Fruit fly (Drosophila melanogaster) S2 (cell line): Measurements from ENCODE around the gene CG46397.

Experiments
- CG8478 ChIP-seq: fragments of >200 bp; optimal IDR thresholded peaks from 2 replicates; lab custom pipeline; 2018
- CTCF ChIP-seq, 2 experiments: fragments of >200 bp; optimal IDR thresholded peaks; 2 replicates each; lab custom pipeline; 2018

- no peak for TF ChIP-seq CTCF (optimal IDR thresholded peaks at IDR 0.05; lab: Kevin White, UChicago)
- no peak for TF ChIP-seq CG8478 (lab: Kevin White, UChicago)
Measured at dm6 chr2L:8955597-8956335, 8.7 kb downstream of the CG46397 start.
